Fruit fly (Drosophila melanogaster) whole organism, pupa: ENCODE results near the gene CG1208.

ENCODE experiments used
- CG10348 ChIP-seq: fragments of 200-800 bp; sonication (Bioruptor generic); IDR thresholded peaks from 2 replicates; pipeline ENCODE4 v1.3.6; 2022; ENCODE audit warnings: missing biosample characterization, missing genetic modification characterization
- CG12605 ChIP-seq: fragments of 200-800 bp; sonication (Bioruptor generic); IDR thresholded peaks from 2 replicates; pipeline ENCODE4 v1.3.6; 2022; ENCODE audit warnings: missing biosample characterization, missing genetic modification characterization
- CG13204 ChIP-seq: fragments of 200-800 bp; sonication (Bioruptor generic); optimal IDR thresholded peaks from 2 replicates; lab custom pipeline; 2018; ENCODE audit warnings: missing biosample characterization, mild to moderate bottlenecking, missing genetic modification characterization, moderate library complexity
- CG14655 ChIP-seq: fragments of 200-800 bp; sonication (Bioruptor generic); optimal IDR thresholded peaks from 3 replicates; lab custom pipeline; 2017; ENCODE audit warnings: mild to moderate bottlenecking, missing biosample characterization, missing genetic modification reagents, missing genetic modification characterization
- CG15710 ChIP-seq: fragments of 200-800 bp; sonication (Bioruptor generic); optimal IDR thresholded peaks from 2 replicates; lab custom pipeline; 2018; ENCODE audit warnings: missing biosample characterization, mild to moderate bottlenecking, missing genetic modification characterization, moderate library complexity
- CG17806 ChIP-seq: fragments of 200-800 bp; sonication (Bioruptor generic); optimal IDR thresholded peaks from 2 replicates; lab custom pipeline; 2018; ENCODE audit warnings: missing biosample characterization, mild to moderate bottlenecking, missing genetic modification characterization, moderate library complexity
- CG32121 ChIP-seq: fragments of 200-800 bp; sonication (Bioruptor generic); IDR thresholded peaks from 2 replicates; pipeline ENCODE4 v1.3.6; 2022; ENCODE audit warnings: missing biosample characterization, missing genetic modification characterization
- CG34367 ChIP-seq: fragments of 200-800 bp; sonication (Bioruptor generic); optimal IDR thresholded peaks from 2 replicates; lab custom pipeline; 2018; ENCODE audit warnings: missing biosample characterization, mild to moderate bottlenecking, missing genetic modification characterization
- CG4496 ChIP-seq: fragments of 200-800 bp; sonication (Bioruptor generic); IDR thresholded peaks from 3 replicates; pipeline ENCODE4 v1.3.6; 2022; ENCODE audit warnings: missing biosample characterization, missing genetic modification characterization
- CG8159 ChIP-seq: fragments of 200-800 bp; sonication (Bioruptor generic); optimal IDR thresholded peaks from 3 replicates; lab custom pipeline; 2018; ENCODE audit warnings: missing biosample characterization, mild to moderate bottlenecking, missing genetic modification characterization, moderate library complexity
- CG8301 ChIP-seq: fragments of 200-800 bp; sonication (Bioruptor generic); optimal IDR thresholded peaks from 2 replicates; lab custom pipeline; 2018; ENCODE audit warnings: missing biosample characterization, mild to moderate bottlenecking, missing genetic modification characterization
- CG9948 ChIP-seq: fragments of 200-800 bp; sonication (Bioruptor generic); optimal IDR thresholded peaks from 2 replicates; lab custom pipeline; 2018; ENCODE audit warnings: missing biosample characterization, mild to moderate bottlenecking, missing genetic modification characterization, moderate library complexity
- D1 ChIP-seq: fragments of 200-800 bp; sonication (Bioruptor generic); optimal IDR thresholded peaks from 2 replicates; lab custom pipeline; 2018; ENCODE audit warnings: missing biosample characterization, mild to moderate bottlenecking, missing genetic modification characterization, moderate library complexity
- EcR ChIP-seq: fragments of 200-800 bp; sonication (Bioruptor generic); optimal IDR thresholded peaks from 3 replicates; lab custom pipeline; 2019; ENCODE audit warnings: missing biosample characterization, missing genetic modification characterization, mild to moderate bottlenecking, moderate library complexity, missing genetic modification reagents
- Ets98B ChIP-seq: fragments of 200-800 bp; sonication (Bioruptor generic); IDR thresholded peaks from 2 replicates; pipeline ENCODE4 v1.3.6; 2022; ENCODE audit warnings: missing biosample characterization, missing genetic modification characterization
- Pif1A ChIP-seq: fragments of 200-800 bp; sonication (Bioruptor generic); optimal IDR thresholded peaks from 3 replicates; lab custom pipeline; 2016; ENCODE audit warnings: missing biosample characterization, missing genetic modification characterization
- Pif1B ChIP-seq: fragments of 200-800 bp; sonication (Bioruptor generic); optimal IDR thresholded peaks from 3 replicates; lab custom pipeline; 2016; ENCODE audit warnings: missing biosample characterization, missing genetic modification characterization
- Snoo ChIP-seq: fragments of 200-800 bp; sonication (Bioruptor generic); optimal IDR thresholded peaks from 3 replicates; lab custom pipeline; 2017; ENCODE audit warnings: missing biosample characterization, mild to moderate bottlenecking, missing genetic modification characterization, inconsistent platforms
- fd96Ca ChIP-seq: fragments of 200-800 bp; sonication (Bioruptor generic); IDR thresholded peaks from 3 replicates; pipeline ENCODE4 v1.3.6; 2022; ENCODE audit warnings: missing biosample characterization, missing genetic modification characterization
- gl ChIP-seq: fragments of 200-800 bp; sonication (Bioruptor generic); optimal IDR thresholded peaks from 2 replicates; lab custom pipeline; 2018; ENCODE audit warnings: missing biosample characterization, mild to moderate bottlenecking, missing genetic modification characterization
- rn ChIP-seq: fragments of 200-800 bp; sonication (Bioruptor generic); IDR thresholded peaks from 2 replicates; pipeline ENCODE4 v1.3.6; 2022; ENCODE audit warnings: missing biosample characterization, missing genetic modification characterization

CG1208 gene

dm6 chr3R:5861218-5861902 is 29.9 kb downstream of the CG1208 start:
- TF ChIP-seq Ets98B (GFP tag; lab: Robert Waterston, UW) (peak; percentile 33), CG4496 (peak; percentile 21; the same call in 1 of the 3 replicates), CG12605 (GFP tag; lab: Robert Waterston, UW) (no peak), rn (no peak), CG13204 (GFP tag; lab: Kevin White, UChicago) (no peak), Pif1A (GFP tag; lab: Kevin White, UChicago) (peak; percentile 24), CG14655 (peak; percentile 67), Snoo (tag; lab: Kevin White, UChicago) (no peak), CG32121 (peak; percentile 43), CG8301 (tag; lab: Kevin White, UChicago) (peak; percentile 43), CG8159 (peak; percentile 35), CG34367 (tag; lab: Kevin White, UChicago) (no peak), CG9948 (tag; lab: Kevin White, UChicago) (peak; percentile 14), fd96Ca (peak; percentile 59; the same call in 1 of the 3 replicates), Pif1B (GFP tag; lab: Kevin White, UChicago) (peak; percentile 26), CG17806 (tag; lab: Kevin White, UChicago) (peak; percentile 12)
- TF ChIP-seq, all 21 proteins: peak for 11

dm6 chr3R:5862032-5862641 is 30.7 kb downstream of the CG1208 start, which contains the start of gene CG2017:
TSS of gene CG2017 (minus strand) at chr3R:5862405.
- TF ChIP-seq CG14655 (no peak), CG9948 (tag; lab: Kevin White, UChicago) (no peak), CG4496 (peak; percentile 60; the same call in 2 of the 3 replicates), Ets98B (GFP tag; lab: Robert Waterston, UW) (no peak), rn (no peak), D1 (tag; lab: Kevin White, UChicago) (peak; percentile 31), CG15710 (tag; lab: Kevin White, UChicago) (peak; percentile 10), CG8301 (tag; lab: Kevin White, UChicago) (no peak), CG8159 (no peak), fd96Ca (no peak; the same call in 2 of the 3 replicates), CG12605 (GFP tag; lab: Robert Waterston, UW) (no peak), CG32121 (peak; percentile 10; the same call in 1 of the 2 replicates), CG13204 (GFP tag; lab: Kevin White, UChicago) (no peak), CG34367 (tag; lab: Kevin White, UChicago) (no peak), Pif1B (GFP tag; lab: Kevin White, UChicago) (no peak), CG10348 (no peak), CG17806 (tag; lab: Kevin White, UChicago) (no peak), gl (tag; lab: Kevin White, UChicago) (no peak), Snoo (tag; lab: Kevin White, UChicago) (no peak), EcR (GFP tag; lab: Kevin White, UChicago) (peak; percentile 89), Pif1A (GFP tag; lab: Kevin White, UChicago) (no peak)
- TF ChIP-seq, all 21 proteins: peak for 5

DNA sequence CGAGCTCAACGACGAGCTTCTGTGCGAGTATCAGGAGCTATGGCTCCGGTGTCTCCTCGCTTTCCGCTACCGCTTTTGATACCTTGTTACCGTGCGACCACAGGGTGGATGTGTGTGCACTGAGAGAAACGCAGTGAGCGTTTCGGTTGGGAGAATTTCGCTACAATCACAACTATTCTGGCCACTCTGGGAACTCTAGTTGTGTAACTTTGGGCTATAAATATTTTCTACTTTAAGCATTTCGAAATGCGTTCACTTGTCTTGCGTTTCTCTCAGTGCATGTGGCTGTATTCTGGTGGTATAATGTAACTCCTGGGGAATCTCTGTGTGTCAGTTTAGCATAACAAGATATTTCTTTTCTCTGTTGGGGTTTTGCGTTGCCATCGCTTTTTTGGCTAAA is 40.0 kb downstream of the CG1208 start:
- TF ChIP-seq CG14655 (peak; percentile 27), CG8159 (peak; percentile 33), CG13204 (GFP tag; lab: Kevin White, UChicago) (no peak)
- TF ChIP-seq, all 21 proteins: peak for 2

dm6 chr3R:5877367-5877766 is 45.9 kb downstream of the CG1208 start:
- TF ChIP-seq EcR (GFP tag; lab: Kevin White, UChicago) (no peak), CG32121 (no peak), D1 (tag; lab: Kevin White, UChicago) (no peak), CG15710 (tag; lab: Kevin White, UChicago) (no peak), gl (tag; lab: Kevin White, UChicago) (no peak), fd96Ca (no peak), rn (no peak), CG14655 (no peak), Pif1A (GFP tag; lab: Kevin White, UChicago) (no peak), CG12605 (GFP tag; lab: Robert Waterston, UW) (no peak), Ets98B (GFP tag; lab: Robert Waterston, UW) (no peak), Pif1B (GFP tag; lab: Kevin White, UChicago) (no peak), CG34367 (tag; lab: Kevin White, UChicago) (no peak)

- TF ChIP-seq D1 (tag; lab: Kevin White, UChicago) (no peak), CG32121 (no peak), CG15710 (tag; lab: Kevin White, UChicago) (no peak), fd96Ca (no peak), CG17806 (tag; lab: Kevin White, UChicago) (no peak), Snoo (tag; lab: Kevin White, UChicago) (no peak)
These were observed 49.9 kb downstream of the CG1208 start for dm6 chr3R:5881308-5881707.
